Worm (Caenorhabditis elegans) whole organism, young adult: ENCODE measurements around the gene C02F5.14.

Experiments used
- B0261.1 ChIP-seq: sonication (generic microtip); optimal IDR thresholded peaks from 2 replicates; lab custom pipeline; 2016; ENCODE audit warnings: mild to moderate bottlenecking, missing genetic modification characterization, moderate library complexity, missing compliant biosample characterization
- B0336.3 ChIP-seq: fragments of 200-800 bp; sonication (Bioruptor generic); IDR thresholded peaks from 2 replicates; pipeline ENCODE4 v1.3.6; 2022; ENCODE audit warnings: missing genetic modification characterization, missing compliant biosample characterization
- C06A6.2 ChIP-seq: fragments of 200-800 bp; sonication (Bioruptor generic); conservative IDR thresholded peaks from 2 replicates; pipeline ENCODE4 v1.3.6; 2022; ENCODE audit warnings: missing genetic modification characterization, missing compliant biosample characterization
- F39B2.1 ChIP-seq: fragments of 200-800 bp; sonication (Bioruptor generic); IDR thresholded peaks from 2 replicates; pipeline ENCODE4 v1.3.6; 2022; ENCODE audit warnings: missing genetic modification reagents, missing genetic modification characterization, missing compliant biosample characterization
- F57A8.1 ChIP-seq: fragments of 200-800 bp; sonication (Bioruptor generic); optimal IDR thresholded peaks from 2 replicates; lab custom pipeline; 2018; ENCODE audit warnings: mild to moderate bottlenecking, missing genetic modification characterization, moderate library complexity, missing compliant biosample characterization
- K11D2.4 ChIP-seq: fragments of 200-800 bp; sonication (Bioruptor generic); IDR thresholded peaks from 2 replicates; pipeline ENCODE4 v1.3.6; 2022; ENCODE audit warnings: missing genetic modification reagents, missing genetic modification characterization, missing compliant biosample characterization
- T26A5.8 ChIP-seq: sonication (generic microtip); optimal IDR thresholded peaks from 2 replicates; lab custom pipeline; 2016; ENCODE audit warnings: missing genetic modification characterization, missing compliant biosample characterization
- Y53F4B.3 ChIP-seq: fragments of 200-800 bp; sonication (Bioruptor generic); IDR thresholded peaks from 2 replicates; pipeline ENCODE4 v1.3.6; 2022; ENCODE audit warnings: missing genetic modification reagents, missing genetic modification characterization, missing compliant biosample characterization
- Y79H2A.3 ChIP-seq: fragments of 200-800 bp; sonication (Bioruptor generic); conservative IDR thresholded peaks from 2 replicates; pipeline ENCODE4 v1.3.6; 2022; ENCODE audit warnings: missing genetic modification reagents, missing genetic modification characterization, missing compliant biosample characterization
- ZK185.1 ChIP-seq: sonication (generic microtip); optimal IDR thresholded peaks from 2 replicates; lab custom pipeline; 2016; ENCODE audit warnings: mild to moderate bottlenecking, missing genetic modification characterization, missing compliant biosample characterization; ENCODE audit not compliant: poor library complexity, severe bottlenecking
- ama-1 ChIP-seq, 3 experiments: fragments of 150-350 bp in 1 of 3; sonication (generic microtip) in 2 of 3; optimal IDR thresholded peaks; 2 replicates each; lab custom pipeline; 2014 to 2018; ENCODE audit warnings: missing biosample characterization in 2 of 3, missing genetic modification characterization in 2 of 3, missing genetic modification reagents in 2 of 3
- aptf-2 ChIP-seq: fragments of 200-800 bp; sonication (Bioruptor generic); conservative IDR thresholded peaks from 2 replicates; pipeline ENCODE4 v1.3.6; 2022; ENCODE audit warnings: missing genetic modification reagents, missing genetic modification characterization, missing compliant biosample characterization
- aptf-3 ChIP-seq: fragments of 200-800 bp; sonication (Bioruptor generic); IDR thresholded peaks from 2 replicates; pipeline ENCODE4 v1.3.6; 2022; ENCODE audit warnings: missing genetic modification characterization, missing compliant biosample characterization
- attf-5 ChIP-seq: fragments of 200-800 bp; sonication (Bioruptor generic); optimal IDR thresholded peaks from 2 replicates; lab custom pipeline; 2018; ENCODE audit warnings: mild to moderate bottlenecking, missing genetic modification characterization, missing compliant biosample characterization
- ceh-40 ChIP-seq: fragments of 200-800 bp; sonication (Bioruptor generic); IDR thresholded peaks from 2 replicates; pipeline ENCODE4 v1.3.6; 2022; ENCODE audit warnings: missing genetic modification characterization, missing compliant biosample characterization
- ceh-58 ChIP-seq: fragments of 200-800 bp; sonication (Bioruptor generic); IDR thresholded peaks from 2 replicates; pipeline ENCODE4 v1.3.6; 2022; ENCODE audit warnings: missing genetic modification characterization, missing compliant biosample characterization
- chd-7 ChIP-seq: sonication (generic microtip); optimal IDR thresholded peaks from 2 replicates; lab custom pipeline; 2016; ENCODE audit warnings: mild to moderate bottlenecking, missing genetic modification characterization, moderate library complexity, missing compliant biosample characterization
- die-1 ChIP-seq: sonication (generic microtip); optimal IDR thresholded peaks from 2 replicates; lab custom pipeline; 2016; ENCODE audit warnings: missing genotype, mild to moderate bottlenecking, missing genetic modification characterization, missing compliant biosample characterization
- dox-1 ChIP-seq: fragments of 200-800 bp; sonication (Bioruptor generic); IDR thresholded peaks from 2 replicates; pipeline ENCODE4 v1.3.6; 2022; ENCODE audit warnings: missing genetic modification reagents, missing genetic modification characterization, missing compliant biosample characterization
- egrh-3 ChIP-seq: fragments of 200-800 bp; sonication (Bioruptor generic); IDR thresholded peaks from 2 replicates; pipeline ENCODE4 v1.3.6; 2022; ENCODE audit warnings: missing genetic modification reagents, missing genetic modification characterization, missing compliant biosample characterization
- ets-4 ChIP-seq: fragments of 200-800 bp; sonication (Bioruptor generic); optimal IDR thresholded peaks from 2 replicates; lab custom pipeline; 2018; ENCODE audit warnings: mild to moderate bottlenecking, missing genetic modification characterization, missing compliant biosample characterization
- hmg-1.2 ChIP-seq: fragments of 200-800 bp; sonication (Bioruptor generic); IDR thresholded peaks from 2 replicates; pipeline ENCODE4 v1.3.6; 2022; ENCODE audit warnings: missing genetic modification reagents, missing genetic modification characterization, missing compliant biosample characterization
- hsf-1 ChIP-seq: fragments of 200-800 bp; sonication (Bioruptor generic); IDR thresholded peaks from 2 replicates; pipeline ENCODE4 v1.3.6; 2022; ENCODE audit warnings: missing genetic modification reagents, missing genetic modification characterization, missing compliant biosample characterization
- let-526 ChIP-seq: fragments of 200-800 bp; sonication (Bioruptor generic); IDR thresholded peaks from 2 replicates; pipeline ENCODE4 v1.3.6; 2022; ENCODE audit warnings: missing genetic modification reagents, missing genetic modification characterization, missing compliant biosample characterization
- lin-40 ChIP-seq: sonication (generic microtip); optimal IDR thresholded peaks from 2 replicates; lab custom pipeline; 2016; ENCODE audit warnings: missing genetic modification characterization, mild to moderate bottlenecking, missing compliant biosample characterization, missing genotype, missing genetic modification reagents
- lsl-1 ChIP-seq: fragments of 200-800 bp; sonication (Bioruptor generic); optimal IDR thresholded peaks from 2 replicates; lab custom pipeline; 2018; ENCODE audit warnings: mild to moderate bottlenecking, missing genetic modification characterization, moderate library complexity, missing compliant biosample characterization
- madf-3 ChIP-seq: fragments of 200-800 bp; sonication (Bioruptor generic); IDR thresholded peaks from 2 replicates; pipeline ENCODE4 v1.3.6; 2022; ENCODE audit warnings: missing genetic modification reagents, missing genetic modification characterization, missing compliant biosample characterization
- mes-4 ChIP-seq: sonication (generic microtip); optimal IDR thresholded peaks from 2 replicates; lab custom pipeline; 2016; ENCODE audit warnings: missing genotype, missing genetic modification characterization, missing compliant biosample characterization
- nhr-80 ChIP-seq: sonication (generic microtip); optimal IDR thresholded peaks from 2 replicates; lab custom pipeline; 2016; ENCODE audit warnings: missing genetic modification characterization, missing compliant biosample characterization
- rec-8 ChIP-seq, 2 experiments: sonication (generic microtip); optimal IDR thresholded peaks; 2 replicates each; lab custom pipeline; 2016; ENCODE audit warnings: mild to moderate bottlenecking in 2 of 2, missing genetic modification characterization in 2 of 2, missing genetic modification reagents in 2 of 2, missing genotype in 2 of 2, missing biosample characterization in 1 of 2, missing compliant biosample characterization in 1 of 2, moderate library complexity in 1 of 2
- sdz-38 ChIP-seq: sonication (generic microtip); optimal IDR thresholded peaks from 2 replicates; lab custom pipeline; 2016; ENCODE audit warnings: missing genotype, missing genetic modification characterization, missing compliant biosample characterization
- snpc-1.3 ChIP-seq: sonication (generic microtip); optimal IDR thresholded peaks from 2 replicates; lab custom pipeline; 2017; ENCODE audit warnings: missing genetic modification characterization, mild to moderate bottlenecking, missing compliant biosample characterization, antibody characterized with exemption, moderate library complexity, missing genotype, missing genetic modification reagents; ENCODE audit not compliant: insufficient read depth
- somi-1 ChIP-seq: fragments of 200-800 bp; sonication (Bioruptor generic); optimal IDR thresholded peaks from 2 replicates; lab custom pipeline; 2018; ENCODE audit warnings: mild to moderate bottlenecking, missing genetic modification characterization, missing compliant biosample characterization
- tlf-1 ChIP-seq: fragments of 200-800 bp; sonication (Bioruptor generic); optimal IDR thresholded peaks from 2 replicates; lab custom pipeline; 2018; ENCODE audit warnings: mild to moderate bottlenecking, missing genetic modification characterization, missing compliant biosample characterization

C02F5.14 gene

ce11 chrIII:8201117-8201516 lies 34.2 kb downstream of the C02F5.14 start, which contains the start of gene unc-36:
TSS of gene unc-36 (minus strand) at chrIII:8201217.
- no peak for TF ChIP-seq B0336.3
- TF ChIP-seq egrh-3 (GFP tag; lab: Robert Waterston, UW): no peak
- TF ChIP-seq C06A6.2 (GFP tag; lab: Robert Waterston, UW): no peak
- TF ChIP-seq rec-8 (tag; optimal IDR thresholded peaks at IDR 0.05; lab: Kevin White, UChicago): no peak
- TF ChIP-seq ama-1 (optimal IDR thresholded peaks at IDR 0.05; lab: Kevin White, UChicago): no peak
- no peak for TF ChIP-seq ama-1 (GFP tag; optimal IDR thresholded peaks at IDR 0.05; lab: Kevin White, UChicago)
- TF ChIP-seq snpc-1.3 (tag; lab: Kevin White, UChicago): no peak
- no peak for TF ChIP-seq K11D2.4 (GFP tag; lab: Robert Waterston, UW)
- no peak for TF ChIP-seq somi-1 (GFP tag; lab: Kevin White, UChicago)
- TF ChIP-seq hsf-1 (GFP tag; lab: Robert Waterston, UW): no peak

- TF ChIP-seq F57A8.1 (GFP tag; lab: Kevin White, UChicago) (no peak), aptf-3 (GFP tag; lab: Robert Waterston, UW) (no peak), dox-1 (GFP tag; lab: Robert Waterston, UW) (no peak), nhr-80 (no peak)
These were observed 36.3 kb downstream of the C02F5.14 start for ce11 chrIII:8199060-8199459.

ce11 chrIII:8191695-8192094 lies 43.6 kb downstream of the C02F5.14 start, which contains the start of gene C50C3.1:
TSS of gene C50C3.1 (plus strand) at chrIII:8191995.
- TF ChIP-seq sdz-38: no peak
- TF ChIP-seq Y53F4B.3 (GFP tag; lab: Robert Waterston, UW): no peak
- no peak for TF ChIP-seq B0261.1 (tag; lab: Kevin White, UChicago)
- no peak for TF ChIP-seq ZK185.1 (tag; lab: Kevin White, UChicago)
- no peak for TF ChIP-seq madf-3
- no peak for TF ChIP-seq let-526 (GFP tag; lab: Robert Waterston, UW)
- no peak for TF ChIP-seq ets-4 (GFP tag; lab: Kevin White, UChicago)
- peak; percentile 36; the same call in 1 of the 2 replicates for TF ChIP-seq hmg-1.2 (GFP tag; lab: Robert Waterston, UW)
- TF ChIP-seq lsl-1 (GFP tag; lab: Kevin White, UChicago): peak; percentile 48
- TF ChIP-seq attf-5: no peak
- no peak for TF ChIP-seq ceh-58 (GFP tag; lab: Robert Waterston, UW)
- no peak for TF ChIP-seq Y79H2A.3
- no peak for TF ChIP-seq chd-7
- TF ChIP-seq mes-4 (tag; lab: Kevin White, UChicago): no peak
- TF ChIP-seq, all 124 proteins: peak for 2

- TF ChIP-seq die-1 (no peak), tlf-1 (GFP tag; lab: Kevin White, UChicago) (no peak), aptf-2 (GFP tag; lab: Robert Waterston, UW) (no peak), K11D2.4 (GFP tag; lab: Robert Waterston, UW) (no peak), lin-40 (no peak), T26A5.8 (tag; lab: Kevin White, UChicago) (no peak), ceh-40 (GFP tag; lab: Robert Waterston, UW) (no peak), rec-8 (tag; optimal IDR thresholded peaks at IDR 0.05; lab: Kevin White, UChicago) (no peak), nhr-80 (no peak), hmg-1.2 (GFP tag; lab: Robert Waterston, UW) (no peak), lsl-1 (GFP tag; lab: Kevin White, UChicago) (no peak), let-526 (GFP tag; lab: Robert Waterston, UW) (no peak), Y79H2A.3 (no peak), F39B2.1 (GFP tag; lab: Robert Waterston, UW) (no peak)
These were observed 44.8 kb downstream of the C02F5.14 start, which contains the start of gene C50C3.19 for ce11 chrIII:8190505-8190904. TSS of gene C50C3.19 (plus strand) at chrIII:8190805.
